Worm (Caenorhabditis elegans) whole organism, L3 larva: ENCODE measurements around the gene C46C2.6.

Experiments
- R02D3.7 ChIP-seq: fragments of 150-350 bp; optimal IDR thresholded peaks from 2 replicates; lab custom pipeline; 2014; ENCODE audit warnings: missing biosample characterization, missing genetic modification characterization
- ZK546.5 ChIP-seq: sonication (generic microtip); optimal IDR thresholded peaks from 2 replicates; lab custom pipeline; 2017; ENCODE audit warnings: missing biosample characterization, missing genetic modification characterization
- aly-2 ChIP-seq: fragments of 150-350 bp; optimal IDR thresholded peaks from 2 replicates; lab custom pipeline; 2014; ENCODE audit warnings: missing biosample characterization, missing genetic modification characterization
- ceh-28 ChIP-seq: fragments of 150-350 bp; optimal IDR thresholded peaks from 2 replicates; lab custom pipeline; 2014; ENCODE audit warnings: missing biosample characterization, missing genetic modification reagents, missing genetic modification characterization
- ceh-9 ChIP-seq: sonication (generic microtip); optimal IDR thresholded peaks from 2 replicates; lab custom pipeline; 2018; ENCODE audit warnings: missing biosample characterization, missing genetic modification characterization
- daf-12 ChIP-seq: fragments of 150-350 bp; optimal IDR thresholded peaks from 2 replicates; lab custom pipeline; 2014; ENCODE audit warnings: missing biosample characterization, missing genetic modification reagents, missing genetic modification characterization
- egl-27 ChIP-seq: sonication (generic microtip); optimal IDR thresholded peaks from 4 replicates; lab custom pipeline; 2017; ENCODE audit warnings: missing biosample characterization, missing genetic modification reagents, missing genetic modification characterization
- egl-5 ChIP-seq: fragments of 150-350 bp; optimal IDR thresholded peaks from 2 replicates; lab custom pipeline; 2017; ENCODE audit warnings: missing biosample characterization, missing genetic modification reagents, missing genetic modification characterization, inconsistent platforms
- elt-1 ChIP-seq: fragments of 150-350 bp; optimal IDR thresholded peaks from 2 replicates; lab custom pipeline; 2014; ENCODE audit warnings: missing biosample characterization, missing genetic modification characterization
- elt-2 ChIP-seq: sonication (generic microtip); optimal IDR thresholded peaks from 2 replicates; lab custom pipeline; 2016; ENCODE audit warnings: missing genetic modification reagents, mild to moderate bottlenecking, missing genetic modification characterization, missing compliant biosample characterization
- elt-3 ChIP-seq, 3 experiments: fragments of 150-350 bp in 1 of 3; sonication (generic microtip) in 2 of 3; optimal IDR thresholded peaks; 2 replicates in 2 of 3; 4 replicates in 1 of 3; lab custom pipeline; 2014 to 2017; ENCODE audit warnings: missing biosample characterization in 3 of 3, missing genetic modification characterization in 3 of 3
- eor-1 ChIP-seq, 2 experiments: fragments of 150-350 bp; optimal IDR thresholded peaks; 2 replicates each; lab custom pipeline; 2014 to 2018; ENCODE audit warnings: missing biosample characterization in 2 of 2, missing genetic modification characterization in 2 of 2
- fkh-10 ChIP-seq: sonication (generic microtip); optimal IDR thresholded peaks from 2 replicates; lab custom pipeline; 2017; ENCODE audit warnings: missing biosample characterization, missing genetic modification reagents, missing genetic modification characterization
- fkh-2 ChIP-seq: fragments of 150-350 bp; optimal IDR thresholded peaks from 2 replicates; lab custom pipeline; 2014; ENCODE audit warnings: missing biosample characterization, missing genetic modification reagents, missing genetic modification characterization
- fos-1 ChIP-seq: fragments of 150-350 bp; optimal IDR thresholded peaks from 2 replicates; lab custom pipeline; 2014; ENCODE audit warnings: missing biosample characterization, missing genetic modification characterization
- hmg-11 ChIP-seq: sonication (generic microtip); optimal IDR thresholded peaks from 2 replicates; lab custom pipeline; 2016; ENCODE audit warnings: missing genetic modification characterization, missing compliant biosample characterization
- jun-1 ChIP-seq: fragments of 150-350 bp; optimal IDR thresholded peaks from 2 replicates; lab custom pipeline; 2014; ENCODE audit warnings: missing biosample characterization, missing genetic modification reagents, missing genetic modification characterization
- lin-15B ChIP-seq: fragments of 150-350 bp; optimal IDR thresholded peaks from 2 replicates; lab custom pipeline; 2014; ENCODE audit warnings: missing biosample characterization, missing genetic modification characterization
- nfya-1 ChIP-seq: sonication (generic microtip); optimal IDR thresholded peaks from 2 replicates; lab custom pipeline; 2017; ENCODE audit warnings: missing genetic modification characterization, mild to moderate bottlenecking, missing compliant biosample characterization, antibody characterized with exemption, moderate library complexity; ENCODE audit not compliant: insufficient read depth
- nhr-11 ChIP-seq: fragments of 150-350 bp; optimal IDR thresholded peaks from 2 replicates; lab custom pipeline; 2014; ENCODE audit warnings: missing biosample characterization, missing genetic modification characterization
- nhr-23 ChIP-seq: fragments of 150-350 bp; optimal IDR thresholded peaks from 2 replicates; lab custom pipeline; 2014; ENCODE audit warnings: missing biosample characterization, missing genetic modification reagents, missing genetic modification characterization
- nhr-237 ChIP-seq: fragments of 150-350 bp; optimal IDR thresholded peaks from 2 replicates; lab custom pipeline; 2014; ENCODE audit warnings: missing biosample characterization, missing genetic modification characterization
- nhr-28 ChIP-seq: fragments of 150-350 bp; optimal IDR thresholded peaks from 2 replicates; lab custom pipeline; 2014; ENCODE audit warnings: missing biosample characterization, missing genetic modification characterization
- nhr-43 ChIP-seq: sonication (generic microtip); optimal IDR thresholded peaks from 2 replicates; lab custom pipeline; 2016; ENCODE audit warnings: mild to moderate bottlenecking, missing genetic modification characterization, missing compliant biosample characterization; ENCODE audit not compliant: poor library complexity, severe bottlenecking
- pha-4 ChIP-seq: fragments of 150-350 bp; optimal IDR thresholded peaks from 2 replicates; lab custom pipeline; 2014; ENCODE audit warnings: missing biosample characterization, missing genetic modification reagents, missing genetic modification characterization
- pqm-1 ChIP-seq: fragments of 150-350 bp; optimal IDR thresholded peaks from 2 replicates; lab custom pipeline; 2017; ENCODE audit warnings: missing biosample characterization, missing genetic modification characterization, inconsistent platforms
- sea-2 ChIP-seq: fragments of 150-350 bp; sonication (generic microtip); optimal IDR thresholded peaks from 4 replicates; lab custom pipeline; 2014; ENCODE audit warnings: missing biosample characterization, missing genetic modification reagents, missing genetic modification characterization
- skn-1 ChIP-seq: fragments of 150-350 bp; optimal IDR thresholded peaks from 2 replicates; lab custom pipeline; 2014; ENCODE audit warnings: missing biosample characterization, missing genetic modification characterization
- tbx-2 ChIP-seq: sonication (generic microtip); optimal IDR thresholded peaks from 2 replicates; lab custom pipeline; 2016; ENCODE audit warnings: mild to moderate bottlenecking, missing genetic modification characterization, missing compliant biosample characterization
- unc-39 ChIP-seq: sonication (generic microtip); optimal IDR thresholded peaks from 4 replicates; lab custom pipeline; 2017; ENCODE audit warnings: missing biosample characterization, missing genetic modification characterization
- ztf-11 ChIP-seq: fragments of 150-350 bp; optimal IDR thresholded peaks from 2 replicates; lab custom pipeline; 2014; ENCODE audit warnings: missing biosample characterization, missing genetic modification characterization
- ztf-4 ChIP-seq: fragments of 150-350 bp; optimal IDR thresholded peaks from 2 replicates; lab custom pipeline; 2014; ENCODE audit warnings: missing biosample characterization, missing genetic modification characterization

Gene C46C2.6

DNA sequence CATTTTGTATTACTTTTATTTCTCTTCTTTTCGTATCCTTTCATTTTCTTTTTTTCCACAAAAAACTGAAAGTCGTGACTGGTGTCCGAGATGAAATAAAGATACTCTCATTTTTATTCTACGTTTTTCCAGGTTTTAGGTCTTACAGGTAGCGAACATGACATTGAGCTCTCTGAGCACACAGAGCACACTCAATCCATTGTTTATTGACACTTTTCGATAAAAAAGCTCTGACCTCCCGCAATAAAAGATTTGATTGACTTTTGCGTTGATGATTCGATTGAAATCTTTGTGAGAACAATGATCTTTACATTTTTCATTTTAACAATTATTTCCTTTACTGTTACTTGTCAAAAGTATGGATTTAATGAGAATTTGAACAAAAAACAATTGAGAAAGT, at the start of gene C46C2.6:
Gene C46C2.6, plus strand, starts transcription at position 301 of the 400 bp plus-strand sequence.
- TF ChIP-seq aly-2 (tag; lab: Kevin White, UChicago) = peak; percentile 40
- no peak for TF ChIP-seq jun-1 (tag; lab: Kevin White, UChicago)
- TF ChIP-seq fkh-2 = no peak
- peak; percentile 18 for TF ChIP-seq pha-4 (tag; lab: Kevin White, UChicago)

DNA sequence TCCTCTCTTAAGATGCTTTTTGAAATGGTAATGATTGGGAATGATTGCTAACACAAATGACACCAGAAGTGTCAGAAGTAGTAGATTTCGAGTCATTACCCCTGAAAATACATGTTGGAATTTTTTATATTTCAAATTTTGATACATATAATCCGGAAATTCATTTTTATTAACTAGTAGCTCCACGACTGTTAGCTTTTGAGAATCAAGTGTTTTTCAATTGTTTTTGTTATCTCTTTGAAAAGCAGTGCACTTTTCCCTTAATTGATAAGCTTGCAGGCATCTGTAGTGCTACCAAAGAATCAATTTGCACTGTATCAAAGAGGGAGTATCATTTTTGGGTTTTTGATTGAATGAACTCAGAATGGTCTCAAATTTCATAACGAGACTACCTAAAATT, 47.2 kb upstream of the C46C2.6 start, which contains the start of gene pcp-2:
Gene pcp-2, minus strand, starts transcription at position 101 of the 400 bp plus-strand sequence.
- TF ChIP-seq hmg-11 (tag; lab: Kevin White, UChicago) (no peak), eor-1 (tag; optimal IDR thresholded peaks at IDR 0.05; lab: Kevin White, UChicago) (no peak), elt-3 (tag; optimal IDR thresholded peaks at IDR 0.05; lab: Kevin White, UChicago) (no peak), ZK546.5 (tag; lab: Kevin White, UChicago) (no peak), ztf-4 (no peak), elt-1 (no peak), ceh-9 (tag; lab: Kevin White, UChicago) (no peak), unc-39 (tag; lab: Kevin White, UChicago) (no peak), egl-27 (tag; lab: Kevin White, UChicago) (no peak), nhr-23 (no peak), daf-12 (tag; lab: Kevin White, UChicago) (no peak), nhr-43 (tag; lab: Kevin White, UChicago) (no peak), ceh-28 (tag; lab: Kevin White, UChicago) (no peak)

DNA sequence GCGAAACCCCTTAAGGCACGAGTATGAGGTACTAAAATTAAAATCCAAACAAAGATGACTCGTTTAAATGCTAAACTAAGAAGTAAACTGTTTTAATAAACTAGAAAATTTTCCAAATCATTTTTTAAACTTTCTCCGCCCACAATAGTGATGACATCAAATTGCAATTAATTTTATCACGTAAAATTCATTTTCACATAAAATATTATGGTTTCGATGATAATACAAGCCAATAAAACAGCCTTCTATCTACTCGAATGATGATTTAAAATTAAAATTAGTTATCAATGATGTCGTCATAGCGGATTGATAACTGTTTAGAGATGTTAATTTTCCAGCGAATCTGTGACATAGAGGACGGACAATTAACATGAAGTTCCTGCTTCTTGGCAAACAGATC, 46.5 kb upstream of the C46C2.6 start, which contains the start of gene C07C7.3:
Gene C07C7.3, plus strand, starts transcription at position 371 of the 400 bp plus-strand sequence.
- no peak for TF ChIP-seq lin-15B (tag; lab: Kevin White, UChicago)
- peak; percentile 26 for TF ChIP-seq pqm-1 (tag; lab: Kevin White, UChicago)
- TF ChIP-seq skn-1 (tag; lab: Kevin White, UChicago) = peak; percentile 55
- peak; percentile 85 for TF ChIP-seq elt-2
- TF ChIP-seq, all 47 proteins: peak for 3

DNA sequence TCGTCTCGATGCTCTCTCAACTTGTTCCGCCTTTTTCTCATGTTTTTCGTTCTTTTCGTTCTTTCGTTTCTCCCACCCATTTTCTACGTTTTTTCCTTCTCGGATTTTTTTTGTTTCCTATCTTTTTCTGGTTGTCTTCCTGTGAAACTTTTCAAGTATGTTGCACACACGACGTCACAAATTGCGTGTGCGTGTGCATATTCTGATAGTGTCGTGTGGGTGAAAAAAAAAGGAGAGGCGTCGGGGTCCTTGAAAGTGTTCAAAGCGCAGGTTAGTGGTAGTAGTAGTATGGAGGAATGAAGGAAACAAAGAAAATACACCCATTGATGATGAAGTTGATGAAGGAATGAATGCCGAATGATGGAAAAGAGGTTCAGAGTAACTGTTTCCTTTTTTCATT, 42.5 kb upstream of the C46C2.6 start:
- TF ChIP-seq R02D3.7 (tag; lab: Kevin White, UChicago) = no peak
- no peak for TF ChIP-seq nhr-11 (tag; lab: Kevin White, UChicago)
- no peak for TF ChIP-seq hmg-11 (tag; lab: Kevin White, UChicago)
- peak; percentile 33 for TF ChIP-seq fkh-10 (GFP tag; lab: Kevin White, UChicago)
- no peak for TF ChIP-seq ceh-28 (tag; lab: Kevin White, UChicago)
- no peak for TF ChIP-seq ztf-11 (tag; lab: Kevin White, UChicago)
- TF ChIP-seq fkh-2 = no peak

DNA sequence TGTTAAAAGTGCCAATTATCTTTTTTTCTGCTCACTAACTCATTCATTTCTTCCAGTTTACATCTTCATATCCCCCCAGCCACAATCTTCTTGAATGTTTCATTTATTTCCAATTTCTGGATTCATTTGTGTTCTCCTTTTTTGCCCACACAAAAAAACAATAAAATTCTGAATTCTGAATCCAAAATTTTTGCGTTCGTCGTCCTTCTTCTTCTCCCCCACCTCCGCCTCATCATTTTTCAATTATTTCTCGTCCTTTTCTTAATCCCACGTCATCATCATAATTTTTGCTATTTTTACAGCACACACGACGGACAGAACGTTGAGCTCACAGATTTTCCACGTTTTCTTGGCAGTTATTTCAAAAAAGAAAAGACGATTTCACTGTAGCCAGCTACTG, 27.7 kb upstream of the C46C2.6 start, which contains the start of gene C07C7.1:
Gene C07C7.1, plus strand, starts transcription at position 301 of the 400 bp plus-strand sequence.
- no peak for TF ChIP-seq R02D3.7 (tag; lab: Kevin White, UChicago)
- TF ChIP-seq sea-2 (GFP tag; lab: Kevin White, UChicago) = no peak
- TF ChIP-seq jun-1 (tag; lab: Kevin White, UChicago) = no peak
- no peak for TF ChIP-seq tbx-2 (tag; lab: Kevin White, UChicago)
- TF ChIP-seq skn-1 (tag; lab: Kevin White, UChicago) = no peak
- no peak for TF ChIP-seq ceh-9 (tag; lab: Kevin White, UChicago)
- no peak for TF ChIP-seq nhr-237 (tag; lab: Kevin White, UChicago)
- no peak for TF ChIP-seq egl-5 (tag; lab: Kevin White, UChicago)
- TF ChIP-seq nhr-11 (tag; lab: Kevin White, UChicago) = no peak
- TF ChIP-seq nfya-1 (tag; lab: Kevin White, UChicago) = no peak
- no peak for TF ChIP-seq nhr-28 (tag; lab: Kevin White, UChicago)
- TF ChIP-seq fos-1 (tag; lab: Kevin White, UChicago) = no peak
- no peak for TF ChIP-seq hmg-11 (tag; lab: Kevin White, UChicago)
- no peak for TF ChIP-seq elt-3 (tag; optimal IDR thresholded peaks at IDR 0.05; lab: Kevin White, UChicago)
